Worm (Caenorhabditis elegans) whole organism, L1 larva: ENCODE measurements around the gene F40A3.3.

Source experiments
- C16A3.4 ChIP-seq: fragments of 150-350 bp; optimal IDR thresholded peaks from 2 replicates; lab custom pipeline; 2014; ENCODE audit warnings: missing biosample characterization, missing genetic modification characterization
- C34B4.2 ChIP-seq: sonication (generic microtip); optimal IDR thresholded peaks from 2 replicates; lab custom pipeline; 2017; ENCODE audit warnings: mild to moderate bottlenecking, missing genetic modification characterization, missing compliant biosample characterization
- F16B12.6 ChIP-seq: fragments of 150-350 bp; optimal IDR thresholded peaks from 2 replicates; lab custom pipeline; 2014; ENCODE audit warnings: missing biosample characterization, missing genetic modification characterization
- Y116A8C.19 ChIP-seq: sonication (generic microtip); optimal IDR thresholded peaks from 2 replicates; lab custom pipeline; 2016; ENCODE audit warnings: missing compliant biosample characterization, missing genetic modification characterization, borderline replicate concordance
- aha-1 ChIP-seq: fragments of 150-350 bp; optimal IDR thresholded peaks from 2 replicates; lab custom pipeline; 2014; ENCODE audit warnings: missing biosample characterization, missing genetic modification characterization
- aly-2 ChIP-seq: fragments of 150-350 bp; optimal IDR thresholded peaks from 2 replicates; lab custom pipeline; 2014; ENCODE audit warnings: missing biosample characterization, missing genetic modification characterization
- blmp-1 ChIP-seq: fragments of 150-350 bp; optimal IDR thresholded peaks from 2 replicates; lab custom pipeline; 2014; ENCODE audit warnings: missing biosample characterization, missing genetic modification characterization
- ceh-63 ChIP-seq: fragments of 200-800 bp; sonication (Bioruptor generic); optimal IDR thresholded peaks from 2 replicates; lab custom pipeline; 2018; ENCODE audit warnings: mild to moderate bottlenecking, missing genetic modification characterization, missing compliant biosample characterization
- ces-1 ChIP-seq: fragments of 150-350 bp; optimal IDR thresholded peaks from 2 replicates; lab custom pipeline; 2014; ENCODE audit warnings: missing biosample characterization, missing genetic modification reagents, missing genetic modification characterization
- efl-1 ChIP-seq, 4 experiments: fragments of 150-350 bp; optimal IDR thresholded peaks in 3 of 4; peaks in 1 of 4; 1 replicate in 1 of 4; 2 replicates in 3 of 4; lab custom pipeline; 2014; ENCODE audit warnings: missing biosample characterization in 2 of 4, missing genetic modification characterization in 2 of 4, missing genetic modification reagents in 2 of 4
- efl-3 ChIP-seq: fragments of 200-800 bp; sonication (Bioruptor generic); optimal IDR thresholded peaks from 2 replicates; lab custom pipeline; 2018; ENCODE audit warnings: mild to moderate bottlenecking, missing genetic modification characterization, missing compliant biosample characterization
- egl-13 ChIP-seq: sonication (generic microtip); optimal IDR thresholded peaks from 2 replicates; lab custom pipeline; 2016; ENCODE audit warnings: missing genotype, missing genetic modification reagents, missing genetic modification characterization, missing compliant biosample characterization
- elt-2 ChIP-seq: sonication (generic microtip); optimal IDR thresholded peaks from 2 replicates; lab custom pipeline; 2016; ENCODE audit warnings: missing genetic modification characterization, mild to moderate bottlenecking, inconsistent platforms, missing compliant biosample characterization, missing genetic modification reagents
- elt-3 ChIP-seq, 6 experiments: fragments of 150-350 bp in 1 of 6; sonication (generic microtip); optimal IDR thresholded peaks; 2 replicates each; lab custom pipeline; 2017 to 2018; ENCODE audit warnings: missing biosample characterization in 6 of 6, missing genetic modification characterization in 6 of 6, inconsistent platforms in 1 of 6
- fkh-10 ChIP-seq: sonication (generic microtip); optimal IDR thresholded peaks from 2 replicates; lab custom pipeline; 2017; ENCODE audit warnings: missing biosample characterization, missing genetic modification reagents, missing genetic modification characterization
- fkh-8 ChIP-seq: sonication (generic microtip); optimal IDR thresholded peaks from 2 replicates; lab custom pipeline; 2016; ENCODE audit warnings: mild to moderate bottlenecking, missing genetic modification characterization, missing compliant biosample characterization
- fos-1 ChIP-seq: fragments of 150-350 bp; optimal IDR thresholded peaks from 2 replicates; lab custom pipeline; 2014; ENCODE audit warnings: missing biosample characterization, missing genetic modification characterization
- hlh-17 ChIP-seq: fragments of 200-800 bp; sonication (Bioruptor generic); optimal IDR thresholded peaks from 2 replicates; lab custom pipeline; 2018; ENCODE audit warnings: missing genetic modification characterization, mild to moderate bottlenecking, missing compliant biosample characterization, moderate library complexity, borderline replicate concordance
- irx-1 ChIP-seq: sonication (generic microtip); optimal IDR thresholded peaks from 2 replicates; lab custom pipeline; 2016; ENCODE audit warnings: missing genetic modification characterization, missing compliant biosample characterization
- isw-1 ChIP-seq: fragments of 200-800 bp; sonication (Bioruptor generic); IDR thresholded peaks from 2 replicates; pipeline ENCODE4 v1.3.6; 2022; ENCODE audit warnings: missing genetic modification characterization, missing compliant biosample characterization
- lin-13 ChIP-seq: fragments of 150-350 bp; optimal IDR thresholded peaks from 2 replicates; lab custom pipeline; 2014; ENCODE audit warnings: missing biosample characterization, missing genetic modification reagents, missing genetic modification characterization
- lin-14 ChIP-seq: fragments of 200-800 bp; sonication (Bioruptor generic); optimal IDR thresholded peaks from 2 replicates; lab custom pipeline; 2018; ENCODE audit warnings: mild to moderate bottlenecking, missing genetic modification characterization, moderate library complexity, missing compliant biosample characterization
- lin-15B ChIP-seq: fragments of 150-350 bp; sonication (generic microtip); optimal IDR thresholded peaks from 3 replicates; lab custom pipeline; 2014; ENCODE audit warnings: missing biosample characterization, missing genetic modification characterization
- lsy-2 ChIP-seq, 2 experiments: fragments of 150-350 bp; optimal IDR thresholded peaks; 2 replicates each; lab custom pipeline; 2014; ENCODE audit warnings: missing biosample characterization in 2 of 2, missing genetic modification characterization in 2 of 2
- nhr-20 ChIP-seq: sonication (generic microtip); optimal IDR thresholded peaks from 2 replicates; lab custom pipeline; 2016; ENCODE audit warnings: mild to moderate bottlenecking, missing genetic modification characterization, missing compliant biosample characterization
- nhr-237 ChIP-seq: fragments of 150-350 bp; optimal IDR thresholded peaks from 2 replicates; lab custom pipeline; 2014; ENCODE audit warnings: missing biosample characterization, missing genetic modification characterization
- nhr-28 ChIP-seq: fragments of 150-350 bp; optimal IDR thresholded peaks from 2 replicates; lab custom pipeline; 2014; ENCODE audit warnings: missing biosample characterization, missing genetic modification characterization
- nhr-47 ChIP-seq: sonication (generic microtip); optimal IDR thresholded peaks from 2 replicates; lab custom pipeline; 2016; ENCODE audit warnings: mild to moderate bottlenecking, missing genetic modification characterization, moderate library complexity, missing compliant biosample characterization
- nhr-71 ChIP-seq: sonication (generic microtip); optimal IDR thresholded peaks from 2 replicates; lab custom pipeline; 2016; ENCODE audit warnings: mild to moderate bottlenecking, missing genetic modification characterization, moderate library complexity, missing compliant biosample characterization
- nhr-76 ChIP-seq: sonication (generic microtip); optimal IDR thresholded peaks from 2 replicates; lab custom pipeline; 2017; ENCODE audit warnings: missing biosample characterization, missing genetic modification characterization
- nhr-85 ChIP-seq: sonication (generic microtip); peaks from one replicate; lab custom pipeline; 2016; ENCODE audit warnings: missing genetic modification characterization, inconsistent platforms, missing compliant biosample characterization
- pag-3 ChIP-seq: sonication (generic microtip); optimal IDR thresholded peaks from 2 replicates; lab custom pipeline; 2017; ENCODE audit warnings: missing genetic modification characterization, mild to moderate bottlenecking, missing compliant biosample characterization, antibody characterized with exemption, borderline replicate concordance; ENCODE audit not compliant: insufficient read depth
- pax-3 ChIP-seq: fragments of 200-800 bp; sonication (Bioruptor generic); optimal IDR thresholded peaks from 2 replicates; lab custom pipeline; 2018; ENCODE audit warnings: mild to moderate bottlenecking, missing genetic modification characterization, moderate library complexity, missing compliant biosample characterization
- pqm-1 ChIP-seq: sonication (generic microtip); optimal IDR thresholded peaks from 3 replicates; lab custom pipeline; 2017; ENCODE audit warnings: missing biosample characterization, missing genetic modification characterization
- skn-1 ChIP-seq: fragments of 150-350 bp; optimal IDR thresholded peaks from 2 replicates; lab custom pipeline; 2014; ENCODE audit warnings: missing biosample characterization, missing genetic modification characterization
- snpc-4 ChIP-seq: fragments of 150-350 bp; optimal IDR thresholded peaks from 2 replicates; lab custom pipeline; 2014; ENCODE audit warnings: missing biosample characterization, missing genetic modification characterization
- snu-23 ChIP-seq: sonication (generic microtip); optimal IDR thresholded peaks from 2 replicates; lab custom pipeline; 2016; ENCODE audit warnings: missing genetic modification characterization, missing compliant biosample characterization
- sox-4 ChIP-seq: sonication (generic microtip); optimal IDR thresholded peaks from 2 replicates; lab custom pipeline; 2016; ENCODE audit warnings: missing genetic modification characterization, missing compliant biosample characterization
- sptf-1 ChIP-seq: fragments of 150-350 bp; optimal IDR thresholded peaks from 2 replicates; lab custom pipeline; 2014; ENCODE audit warnings: missing biosample characterization, missing genetic modification characterization
- tbx-2 ChIP-seq: sonication (generic microtip); optimal IDR thresholded peaks from 2 replicates; lab custom pipeline; 2016; ENCODE audit warnings: missing genetic modification characterization, missing compliant biosample characterization
- tlp-1 ChIP-seq: fragments of 150-350 bp; optimal IDR thresholded peaks from 2 replicates; lab custom pipeline; 2014; ENCODE audit warnings: missing biosample characterization, missing genetic modification characterization
- unc-62 ChIP-seq: fragments of 150-350 bp; optimal IDR thresholded peaks from 2 replicates; lab custom pipeline; 2014; ENCODE audit warnings: missing biosample characterization, missing genetic modification reagents, missing genetic modification characterization
- unc-86 ChIP-seq: sonication (generic microtip); optimal IDR thresholded peaks from 2 replicates; lab custom pipeline; 2016; ENCODE audit warnings: missing genetic modification characterization, missing compliant biosample characterization
- unc-98 ChIP-seq: fragments of 200-800 bp; sonication (Bioruptor generic); IDR thresholded peaks from 2 replicates; pipeline ENCODE4 v1.3.6; 2022; ENCODE audit warnings: missing genetic modification characterization, missing compliant biosample characterization
- vab-15 ChIP-seq: sonication (generic microtip); optimal IDR thresholded peaks from 2 replicates; lab custom pipeline; 2017; ENCODE audit warnings: missing genotype, mild to moderate bottlenecking, missing genetic modification characterization, missing compliant biosample characterization
- zag-1 ChIP-seq: fragments of 150-350 bp; optimal IDR thresholded peaks from 2 replicates; lab custom pipeline; 2014; ENCODE audit warnings: missing biosample characterization, missing genetic modification characterization
- zip-4 ChIP-seq: fragments of 200-800 bp; sonication (Bioruptor generic); optimal IDR thresholded peaks from 2 replicates; lab custom pipeline; 2018; ENCODE audit warnings: mild to moderate bottlenecking, missing genetic modification characterization, moderate library complexity, missing compliant biosample characterization
- ztf-4 ChIP-seq: fragments of 150-350 bp; optimal IDR thresholded peaks from 2 replicates; lab custom pipeline; 2014; ENCODE audit warnings: missing biosample characterization, missing genetic modification characterization

F40A3.3 gene

ce11 chrV:7878411-7878964, 1.2 kb downstream of the F40A3.3 start, which contains the start of gene F40A3.2 (continued):
- no peak for TF ChIP-seq snpc-4 (tag; lab: Kevin White, UChicago)
- TF ChIP-seq fos-1 (tag; lab: Kevin White, UChicago), result no peak
- no peak for TF ChIP-seq isw-1
- no peak for TF ChIP-seq unc-98
- no peak for TF ChIP-seq unc-62 (GFP tag; lab: Kevin White, UChicago)
- TF ChIP-seq nhr-85, result peak; percentile 85
- peak; percentile 31 for TF ChIP-seq nhr-20 (tag; lab: Kevin White, UChicago)
- no peak for TF ChIP-seq efl-3
- no peak for TF ChIP-seq pag-3
- no peak for TF ChIP-seq efl-1 (optimal IDR thresholded peaks at IDR 0.05; lab: Kevin White, UChicago)
- no peak for TF ChIP-seq efl-1 (GFP tag; optimal IDR thresholded peaks at IDR 0.05 in 1 of 2; lab: Kevin White, UChicago)
- no peak for TF ChIP-seq egl-13 (tag; lab: Kevin White, UChicago)
- TF ChIP-seq pqm-1 (tag; lab: Kevin White, UChicago), result no peak
- no peak for TF ChIP-seq aly-2 (tag; lab: Kevin White, UChicago)
- TF ChIP-seq pax-3 (tag; lab: Kevin White, UChicago), result no peak
- no peak for TF ChIP-seq nhr-28 (tag; lab: Kevin White, UChicago)
- TF ChIP-seq lin-14 (GFP tag; lab: Kevin White, UChicago), result peak; percentile 33
- TF ChIP-seq irx-1, result no peak
- TF ChIP-seq sox-4 (tag; lab: Kevin White, UChicago), result no peak
- no peak for TF ChIP-seq unc-86
- no peak for TF ChIP-seq nhr-47 (tag; lab: Kevin White, UChicago)
- TF ChIP-seq Y116A8C.19 (tag; lab: Kevin White, UChicago), result no peak
- TF ChIP-seq tlp-1 (tag; lab: Kevin White, UChicago), result no peak
- no peak for TF ChIP-seq skn-1 (tag; lab: Kevin White, UChicago)
- no peak for TF ChIP-seq zip-4 (GFP tag; lab: Kevin White, UChicago)
- TF ChIP-seq lin-13 (GFP tag; lab: Kevin White, UChicago), result no peak
- TF ChIP-seq nhr-71, result no peak
- TF ChIP-seq ces-1, result no peak
- no peak for TF ChIP-seq ztf-4 (tag; lab: Kevin White, UChicago)
- no peak for TF ChIP-seq hlh-17
- peak in 1 of 2 experiments; percentile 22 for TF ChIP-seq lsy-2 (tag; optimal IDR thresholded peaks at IDR 0.05; lab: Kevin White, UChicago)
- no peak for TF ChIP-seq nhr-237 (tag; lab: Kevin White, UChicago)
- no peak for TF ChIP-seq fkh-10 (GFP tag; lab: Kevin White, UChicago)
- no peak for TF ChIP-seq ceh-63 (GFP tag; lab: Kevin White, UChicago)
- no peak for TF ChIP-seq lin-15B (tag; lab: Kevin White, UChicago)
- TF ChIP-seq zag-1 (tag; lab: Kevin White, UChicago), result no peak
- peak; percentile 31 for TF ChIP-seq snu-23 (GFP tag; lab: Kevin White, UChicago)
- no peak for TF ChIP-seq F16B12.6 (tag; lab: Kevin White, UChicago)
- no peak for TF ChIP-seq tbx-2 (tag; lab: Kevin White, UChicago)
- TF ChIP-seq blmp-1 (tag; lab: Kevin White, UChicago), result peak; percentile 73
- peak in 5 of 6 experiments; percentile 21 to 75 (median 49) for TF ChIP-seq elt-3 (tag; optimal IDR thresholded peaks at IDR 0.05; lab: Kevin White, UChicago)

ce11 chrV:7884441-7884840, 7.2 kb downstream of the F40A3.3 start:
- peak; percentile 36 for TF ChIP-seq nhr-47 (tag; lab: Kevin White, UChicago)
- no peak for TF ChIP-seq efl-3
- no peak for TF ChIP-seq fkh-8
- TF ChIP-seq C34B4.2 (tag; lab: Kevin White, UChicago), result no peak
- TF ChIP-seq egl-13 (tag; lab: Kevin White, UChicago), result peak; percentile 52
- no peak for TF ChIP-seq elt-2
- TF ChIP-seq nhr-76 (tag; lab: Kevin White, UChicago), result no peak
- peak; percentile 17 for TF ChIP-seq vab-15 (tag; lab: Kevin White, UChicago)
- TF ChIP-seq sptf-1 (tag; lab: Kevin White, UChicago), result no peak
- no peak for TF ChIP-seq C16A3.4 (tag; lab: Kevin White, UChicago)
- TF ChIP-seq aha-1, result no peak
- TF ChIP-seq sox-4 (tag; lab: Kevin White, UChicago), result no peak
- peak; percentile 13 for TF ChIP-seq nhr-71
- TF ChIP-seq lin-14 (GFP tag; lab: Kevin White, UChicago), result peak; percentile 80
